Fruit fly (Drosophila melanogaster) whole organism, embryonic: Measurements from ENCODE around the gene LPCAT.

Source experiments
- Abd-B ChIP-seq: fragments of 200-800 bp; sonication (Bioruptor generic); optimal IDR thresholded peaks from 2 replicates; lab custom pipeline; 2018; ENCODE audit warnings: missing biosample characterization, mild to moderate bottlenecking, missing genetic modification characterization, moderate library complexity
- Bdp1 ChIP-seq: fragments of 200-800 bp; sonication (Bioruptor generic); optimal IDR thresholded peaks from 3 replicates; lab custom pipeline; 2016; ENCODE audit warnings: missing biosample characterization, missing genetic modification characterization
- Blimp-1 ChIP-seq: fragments of 200-800 bp; sonication (Bioruptor generic); optimal IDR thresholded peaks from 3 replicates; lab custom pipeline; 2018; ENCODE audit warnings: missing biosample characterization, missing genetic modification characterization, mild to moderate bottlenecking, moderate library complexity, missing genetic modification reagents
- CG10209 ChIP-seq: fragments of 200-800 bp; sonication (Bioruptor generic); optimal IDR thresholded peaks from 3 replicates; lab custom pipeline; 2017; ENCODE audit warnings: missing biosample characterization, mild to moderate bottlenecking, missing genetic modification characterization, missing genetic modification reagents
- CG10543 ChIP-seq: fragments of 200-800 bp; sonication (Bioruptor generic); optimal IDR thresholded peaks from 3 replicates; lab custom pipeline; 2017; ENCODE audit warnings: missing biosample characterization, mild to moderate bottlenecking, missing genetic modification characterization, moderate library complexity
- CG10654 ChIP-seq: fragments of 200-800 bp; sonication (Bioruptor generic); optimal IDR thresholded peaks from 2 replicates; lab custom pipeline; 2016; ENCODE audit warnings: missing biosample characterization, missing genetic modification characterization
- CG11696 ChIP-seq: fragments of 200-800 bp; sonication (Bioruptor generic); IDR thresholded peaks from 2 replicates; pipeline ENCODE4 v1.3.6; 2022; ENCODE audit warnings: missing biosample characterization, missing genetic modification characterization
- CG12769 ChIP-seq: fragments of 200-800 bp; sonication (Bioruptor generic); optimal IDR thresholded peaks from 2 replicates; lab custom pipeline; 2019; ENCODE audit warnings: missing biosample characterization, mild to moderate bottlenecking, missing genetic modification characterization, moderate library complexity
- CG14014 ChIP-seq: fragments of 200-800 bp; sonication (Bioruptor generic); IDR thresholded peaks from 2 replicates; pipeline ENCODE4 v1.3.6; 2022; ENCODE audit warnings: missing biosample characterization, missing genetic modification characterization
- CG15269 ChIP-seq: fragments of 200-800 bp; sonication (Bioruptor generic); optimal IDR thresholded peaks from 2 replicates; lab custom pipeline; 2018; ENCODE audit warnings: missing biosample characterization, mild to moderate bottlenecking, missing genetic modification characterization, moderate library complexity
- CG17328 ChIP-seq: fragments of 200-800 bp; sonication (Bioruptor generic); IDR thresholded peaks from 2 replicates; pipeline ENCODE4 v1.3.6; 2022; ENCODE audit warnings: missing biosample characterization, missing genetic modification characterization
- CG2116 ChIP-seq: fragments of 200-800 bp; sonication (Bioruptor generic); optimal IDR thresholded peaks from 3 replicates; lab custom pipeline; 2018; ENCODE audit warnings: missing biosample characterization, mild to moderate bottlenecking, missing genetic modification characterization
- CG2199 ChIP-seq: fragments of 200-800 bp; sonication (Bioruptor generic); IDR thresholded peaks from 3 replicates; pipeline ENCODE4 v1.3.6; 2022; ENCODE audit warnings: missing biosample characterization, missing genetic modification characterization
- CG4404 ChIP-seq: fragments of 200-800 bp; sonication (Bioruptor generic); IDR thresholded peaks from 2 replicates; pipeline ENCODE4 v1.3.6; 2022; ENCODE audit warnings: missing biosample characterization, missing genetic modification characterization
- CG4424 ChIP-seq: fragments of 200-800 bp; sonication (Bioruptor generic); optimal IDR thresholded peaks from 3 replicates; lab custom pipeline; 2016; ENCODE audit warnings: missing biosample characterization, missing genetic modification characterization
- CG5953 ChIP-seq: fragments of 200-800 bp; sonication (Bioruptor generic); IDR thresholded peaks from 2 replicates; pipeline ENCODE4 v1.3.6; 2022; ENCODE audit warnings: missing biosample characterization, missing genetic modification characterization
- CG6689 ChIP-seq: fragments of 200-800 bp; sonication (Bioruptor generic); IDR thresholded peaks from 2 replicates; pipeline ENCODE4 v1.3.6; 2022; ENCODE audit warnings: missing biosample characterization, missing genetic modification characterization
- CG6791 ChIP-seq: fragments of 200-800 bp; sonication (Bioruptor generic); IDR thresholded peaks from 3 replicates; pipeline ENCODE4 v1.3.6; 2022; ENCODE audit warnings: missing biosample characterization, missing genetic modification characterization; ENCODE audit not compliant: partially characterized antibody
- CG7556 ChIP-seq: fragments of 200-800 bp; sonication (Bioruptor generic); optimal IDR thresholded peaks from 2 replicates; lab custom pipeline; 2017; ENCODE audit warnings: missing biosample characterization, mild to moderate bottlenecking, missing genetic modification characterization
- CG7745 ChIP-seq: fragments of 200-800 bp; sonication (Bioruptor generic); optimal IDR thresholded peaks from 2 replicates; lab custom pipeline; 2018; ENCODE audit warnings: missing biosample characterization, mild to moderate bottlenecking, missing genetic modification characterization, moderate library complexity
- CG8290 ChIP-seq, 3 experiments: fragments of 200-800 bp; sonication (Bioruptor generic); optimal IDR thresholded peaks; 2 replicates each; lab custom pipeline; 2016 to 2019; ENCODE audit warnings: missing biosample characterization in 3 of 3, missing genetic modification characterization in 3 of 3, mild to moderate bottlenecking in 2 of 3, moderate library complexity in 1 of 3
- CG8359 ChIP-seq: fragments of 200-800 bp; sonication (Bioruptor generic); optimal IDR thresholded peaks from 2 replicates; lab custom pipeline; 2017; ENCODE audit warnings: missing biosample characterization, mild to moderate bottlenecking, missing genetic modification characterization, borderline replicate concordance
- CG9727 ChIP-seq: fragments of 200-800 bp; sonication (Bioruptor generic); optimal IDR thresholded peaks from 3 replicates; lab custom pipeline; 2017; ENCODE audit warnings: missing biosample characterization, mild to moderate bottlenecking, missing genetic modification characterization
- Chrac-16 ChIP-seq: fragments of 200-800 bp; sonication (Bioruptor generic); optimal IDR thresholded peaks from 3 replicates; lab custom pipeline; 2016; ENCODE audit warnings: missing biosample characterization, missing genetic modification characterization
- CrebB ChIP-seq: fragments of 200-800 bp; sonication (Bioruptor generic); optimal IDR thresholded peaks from 3 replicates; lab custom pipeline; 2018; ENCODE audit warnings: missing biosample characterization, mild to moderate bottlenecking, missing genetic modification characterization
- Hmr ChIP-seq: fragments of 200-800 bp; sonication (Bioruptor generic); optimal IDR thresholded peaks from 3 replicates; lab custom pipeline; 2017; ENCODE audit warnings: mild to moderate bottlenecking, missing biosample characterization, missing genetic modification reagents, missing genetic modification characterization
- Hr39 ChIP-seq: fragments of >200 bp; optimal IDR thresholded peaks from 2 replicates; lab custom pipeline; 2017
- Rfx ChIP-seq: fragments of 200-800 bp; sonication (Bioruptor generic); IDR thresholded peaks from 2 replicates; pipeline ENCODE4 v1.3.6; 2022; ENCODE audit warnings: missing biosample characterization, missing genetic modification characterization
- Usf ChIP-seq: fragments of 200-800 bp; sonication (Bioruptor generic); optimal IDR thresholded peaks from 2 replicates; lab custom pipeline; 2017; ENCODE audit warnings: missing genotype, missing biosample characterization, missing genetic modification characterization
- ase ChIP-seq: fragments of 200-800 bp; sonication (Bioruptor generic); IDR thresholded peaks from 3 replicates; pipeline ENCODE4 v1.3.6; 2022; ENCODE audit warnings: missing biosample characterization, missing genetic modification characterization
- bigmax ChIP-seq: fragments of 200-800 bp; sonication (Bioruptor generic); optimal IDR thresholded peaks from 2 replicates; lab custom pipeline; 2018; ENCODE audit warnings: missing biosample characterization, mild to moderate bottlenecking, missing genetic modification characterization
- fd102C ChIP-seq: fragments of 200-800 bp; sonication (Bioruptor generic); optimal IDR thresholded peaks from 2 replicates; lab custom pipeline; 2018; ENCODE audit warnings: missing biosample characterization, mild to moderate bottlenecking, missing genetic modification characterization, moderate library complexity
- fd3F ChIP-seq: fragments of 200-800 bp; sonication (Bioruptor generic); optimal IDR thresholded peaks from 2 replicates; lab custom pipeline; 2018; ENCODE audit warnings: missing biosample characterization, mild to moderate bottlenecking, missing genetic modification characterization, moderate library complexity
- gem ChIP-seq: fragments of 200-800 bp; sonication (Bioruptor generic); optimal IDR thresholded peaks from 2 replicates; lab custom pipeline; 2019; ENCODE audit warnings: missing biosample characterization, mild to moderate bottlenecking, missing genetic modification characterization, moderate library complexity
- mirr ChIP-seq: fragments of 200-800 bp; sonication (Bioruptor generic); optimal IDR thresholded peaks from 3 replicates; lab custom pipeline; 2018; ENCODE audit warnings: missing biosample characterization, mild to moderate bottlenecking, missing genetic modification characterization
- nom ChIP-seq: fragments of 200-800 bp; sonication (Bioruptor generic); optimal IDR thresholded peaks from 2 replicates; lab custom pipeline; 2017; ENCODE audit warnings: missing biosample characterization, missing genetic modification characterization, mild to moderate bottlenecking, moderate library complexity, missing genetic modification reagents
- odd ChIP-seq: fragments of 200-800 bp; sonication (Bioruptor generic); optimal IDR thresholded peaks from 2 replicates; lab custom pipeline; 2017; ENCODE audit warnings: missing biosample characterization, mild to moderate bottlenecking, missing genetic modification characterization
- onecut ChIP-seq: fragments of 200-800 bp; sonication (Bioruptor generic); IDR thresholded peaks from 2 replicates; pipeline ENCODE4 v1.3.6; 2022; ENCODE audit warnings: missing biosample characterization, missing genetic modification characterization
- pfk ChIP-seq: fragments of 200-800 bp; sonication (Bioruptor generic); optimal IDR thresholded peaks from 2 replicates; lab custom pipeline; 2018; ENCODE audit warnings: missing biosample characterization, mild to moderate bottlenecking, missing genetic modification characterization, moderate library complexity
- sug ChIP-seq: fragments of 200-800 bp; optimal IDR thresholded peaks from 2 replicates; lab custom pipeline; 2019; ENCODE audit warnings: missing biosample characterization, mild to moderate bottlenecking, missing genetic modification characterization, moderate library complexity
- tio ChIP-seq: fragments of 200-800 bp; sonication (Bioruptor generic); optimal IDR thresholded peaks from 2 replicates; lab custom pipeline; 2017; ENCODE audit warnings: missing biosample characterization, missing genetic modification characterization, inconsistent platforms
- trh ChIP-seq: fragments of 200-800 bp; sonication (Bioruptor generic); optimal IDR thresholded peaks from 2 replicates; lab custom pipeline; 2016; ENCODE audit warnings: missing biosample characterization, missing genetic modification characterization
- zfh1 ChIP-seq: fragments of 200-800 bp; sonication (Bioruptor generic); IDR thresholded peaks from 3 replicates; pipeline ENCODE4 v1.3.6; 2022; ENCODE audit warnings: missing biosample characterization, missing genetic modification characterization

The LPCAT gene

DNA sequence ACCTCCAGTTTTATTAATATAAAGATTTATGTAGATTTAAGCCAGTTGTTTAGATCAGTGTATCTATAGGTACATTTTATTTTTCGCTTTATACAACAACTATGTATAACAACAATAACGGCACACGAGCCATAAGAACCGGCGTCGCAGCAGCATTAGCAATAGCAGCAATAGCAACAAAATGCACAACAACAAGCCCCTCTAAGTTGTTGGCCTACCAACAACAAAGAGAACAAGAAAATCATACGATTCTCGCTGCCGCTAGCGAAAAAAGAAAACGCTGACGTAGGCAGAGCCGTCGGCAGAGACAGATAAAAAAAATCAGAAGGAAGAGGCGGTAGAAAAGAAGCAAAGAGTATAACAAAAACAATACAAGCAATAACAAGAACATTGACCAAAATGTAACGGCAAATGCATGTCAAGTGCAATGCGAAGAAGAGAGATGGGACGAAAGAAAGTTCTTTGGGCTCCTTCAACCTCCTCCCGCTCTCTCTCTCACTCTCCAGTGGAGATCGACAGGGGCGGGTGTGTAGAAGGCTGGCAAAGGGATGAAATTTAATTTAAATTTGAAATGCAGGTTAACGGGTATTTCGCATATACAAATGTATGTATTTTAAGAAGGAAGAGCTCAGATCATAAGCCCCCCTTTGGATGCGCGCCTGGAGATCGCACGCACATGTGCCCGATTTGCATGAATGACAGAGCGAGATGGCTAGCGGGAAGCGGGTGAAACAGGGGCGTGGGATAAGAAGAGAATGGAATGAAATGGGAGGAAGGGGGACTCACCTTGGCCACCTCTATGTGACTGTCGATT is 884 bp downstream of the LPCAT start (continued):
- TF ChIP-seq gem (tag; lab: Kevin White, UChicago): peak; percentile 99
- TF ChIP-seq CG6791 (GFP tag; lab: Robert Waterston, UW): no peak
- peak; percentile 94 for TF ChIP-seq odd
- peak; percentile 98 for TF ChIP-seq CG10209 (GFP tag; lab: Kevin White, UChicago)
- peak; percentile 98 for TF ChIP-seq Abd-B

DNA sequence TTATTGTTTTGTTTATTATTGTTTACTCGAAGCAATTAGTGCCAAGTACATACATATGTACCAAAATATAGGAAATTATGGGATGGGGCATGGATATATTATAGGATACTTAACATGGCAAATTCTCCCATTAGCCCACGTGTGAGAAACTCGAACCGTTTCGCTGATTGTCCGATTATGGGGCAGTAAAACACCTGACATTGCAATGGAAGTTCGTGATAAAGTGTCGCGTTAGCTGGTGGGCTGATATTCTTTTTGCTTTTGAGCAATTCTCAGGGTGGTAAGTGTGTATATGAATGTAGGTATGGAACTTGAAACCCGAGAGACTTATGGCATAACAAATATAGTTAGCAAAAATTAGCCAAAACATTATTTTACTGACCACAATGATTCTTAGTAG is 1.8 kb downstream of the LPCAT start:
- TF ChIP-seq sug (tag; lab: Kevin White, UChicago) (peak; percentile 60), Hr39 (lab: Kevin White, UChicago) (no peak), CG2199 (GFP tag; lab: Robert Waterston, UW) (no peak), CG12769 (tag; lab: Kevin White, UChicago) (peak; percentile 22), CG14014 (GFP tag; lab: Robert Waterston, UW) (peak; percentile 15; the same call in 1 of the 2 replicates), trh (GFP tag; lab: Kevin White, UChicago) (no peak), fd3F (peak; percentile 14), CG15269 (tag; lab: Kevin White, UChicago) (peak; percentile 26), Hmr (GFP tag; lab: Kevin White, UChicago) (peak; percentile 11), CG10543 (GFP tag; lab: Kevin White, UChicago) (peak; percentile 7), Bdp1 (no peak), CG8290 (GFP tag; optimal IDR thresholded peaks at IDR 0.05; lab: Kevin White, UChicago) (no peak), CG8290 (tag; optimal IDR thresholded peaks at IDR 0.05; lab: Kevin White, UChicago) (peak in 1 of 2 experiments; percentile 47), ase (GFP tag; lab: Robert Waterston, UW) (no peak), CG4424 (no peak), Chrac-16 (GFP tag; lab: Kevin White, UChicago) (no peak), CG10654 (no peak), CrebB (tag; lab: Kevin White, UChicago) (peak; percentile 4), CG9727 (GFP tag; lab: Kevin White, UChicago) (no peak)

DNA sequence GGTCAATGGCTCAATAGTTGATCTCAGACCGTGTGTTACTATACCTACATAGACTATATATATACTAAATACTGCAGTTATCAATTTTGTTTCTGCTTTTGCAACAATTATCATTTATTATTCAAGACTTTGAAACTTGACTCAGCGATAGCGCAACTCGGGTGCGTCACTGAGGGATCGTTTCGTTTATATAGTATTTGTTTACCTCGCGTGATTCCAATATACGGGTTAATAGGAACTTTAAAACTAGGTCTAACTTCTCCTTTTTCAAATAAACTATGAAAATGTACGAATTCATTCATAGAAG is 2.5 kb downstream of the LPCAT start:
- TF ChIP-seq fd102C (GFP tag; lab: Kevin White, UChicago): no peak
- no peak for TF ChIP-seq Rfx (GFP tag; lab: Robert Waterston, UW)
- TF ChIP-seq nom: peak; percentile 73

DNA sequence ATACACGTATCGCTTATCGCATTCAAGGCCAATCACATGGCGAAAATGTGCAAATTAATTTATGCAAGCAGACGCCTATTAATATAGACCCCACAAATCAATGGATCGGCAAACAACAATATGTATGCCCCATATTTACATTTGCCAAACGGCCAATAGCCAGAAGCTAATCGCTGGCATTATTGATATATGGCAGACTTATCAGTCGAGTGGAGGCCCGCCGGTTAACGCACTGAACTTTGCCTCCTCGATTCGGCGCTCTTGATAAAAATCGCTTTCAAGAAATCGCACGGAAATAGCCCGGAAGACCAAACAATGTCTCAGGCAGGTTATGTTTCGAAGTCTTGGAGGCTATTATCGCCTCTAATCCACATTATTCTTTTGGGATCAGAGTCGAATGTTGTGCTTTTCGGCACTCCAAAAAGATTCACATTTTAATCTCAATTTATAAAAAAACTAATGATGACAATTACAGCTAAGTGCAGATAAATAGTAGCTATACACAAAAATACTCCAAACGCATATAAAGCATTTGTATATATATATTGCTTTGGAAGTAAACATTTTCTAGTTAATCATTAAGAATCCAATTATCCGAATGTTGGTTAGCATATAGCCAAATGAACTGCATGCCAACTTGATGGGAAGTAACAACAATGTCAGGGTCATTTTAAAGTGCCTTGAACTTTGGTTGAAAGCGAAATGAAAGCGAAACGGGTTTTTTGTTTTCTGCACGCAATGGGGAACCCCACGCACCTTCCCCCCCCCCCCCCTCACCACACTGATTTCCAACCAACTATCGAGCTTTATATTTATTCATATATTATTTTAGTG is 3.1 kb downstream of the LPCAT start:
- TF ChIP-seq CG11696 (GFP tag; lab: Robert Waterston, UW): peak; percentile 63; the same call in 1 of the 2 replicates
- no peak for TF ChIP-seq CG2116
- TF ChIP-seq mirr: peak; percentile 67
- no peak for TF ChIP-seq onecut (GFP tag; lab: Robert Waterston, UW)
- peak; percentile 39 for TF ChIP-seq bigmax (GFP tag; lab: Kevin White, UChicago)
- TF ChIP-seq CG17328 (GFP tag; lab: Robert Waterston, UW): no peak
- no peak for TF ChIP-seq CG6689
- no peak for TF ChIP-seq tio (GFP tag; lab: Kevin White, UChicago)
- TF ChIP-seq Blimp-1: peak; percentile 75
- TF ChIP-seq Usf: no peak
- TF ChIP-seq pfk (GFP tag; lab: Kevin White, UChicago): peak; percentile 25
- 0 out of 3 replicates have a peak, but pooled peaks have one; percentile 28 for TF ChIP-seq zfh1 (GFP tag; lab: Robert Waterston, UW)
- TF ChIP-seq CG7745 (tag; lab: Kevin White, UChicago): no peak
- TF ChIP-seq CG7556 (GFP tag; lab: Kevin White, UChicago): no peak
- no peak for TF ChIP-seq gem (tag; lab: Kevin White, UChicago)
- TF ChIP-seq CG4404 (GFP tag; lab: Robert Waterston, UW): no peak
- TF ChIP-seq CG5953 (GFP tag; lab: Robert Waterston, UW): no peak
- no peak for TF ChIP-seq CG8359
